Worm (Caenorhabditis elegans): ENCODE results near the gene spat-2.

Gene spat-2

DNA sequence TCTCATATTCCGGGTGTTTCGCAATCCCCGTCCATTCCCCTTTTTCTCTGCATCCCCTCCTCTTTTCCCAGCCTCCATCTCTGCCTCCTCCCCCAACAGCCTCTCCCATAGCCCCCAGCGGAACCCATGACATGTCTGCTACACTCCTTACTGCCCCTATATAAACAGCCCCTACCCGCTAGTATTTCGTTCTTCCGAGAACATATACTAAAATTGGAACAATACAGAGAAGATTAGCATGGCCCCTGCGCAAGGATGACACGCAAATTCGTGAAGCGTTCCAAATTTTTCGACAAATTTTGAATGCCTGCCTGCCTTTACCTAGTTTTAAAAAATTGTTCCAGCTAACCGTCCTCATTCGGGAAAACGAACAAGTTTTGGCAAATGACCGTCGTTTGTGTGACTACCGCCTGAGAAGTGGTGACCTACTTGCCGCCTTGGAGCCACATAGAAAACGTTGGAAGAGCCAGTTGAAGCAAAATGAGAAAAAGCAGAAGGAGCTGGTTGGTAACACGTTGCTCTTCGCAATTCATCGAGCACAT, 47.2 kb upstream of the spat-2 start (continued):
- TF ChIP-seq egl-5 (tag; optimal IDR thresholded peaks at IDR 0.05) (peak; percentile 93), elt-3 (tag; optimal IDR thresholded peaks at IDR 0.05) (peak in 1 of 3 experiments; percentile 88), nhr-237 (tag; optimal IDR thresholded peaks at IDR 0.05) (peak; percentile 37)

ce11 chrIII:10994085-10994484, 42.7 kb upstream of the spat-2 start:
- TF ChIP-seq fos-1 (tag; optimal IDR thresholded peaks at IDR 0.05) (no peak), nhr-23 (tag; optimal IDR thresholded peaks at IDR 0.05) (no peak), R02D3.7 (tag; optimal IDR thresholded peaks at IDR 0.05) (no peak)

ce11 chrIII:10995156-10995555, 41.6 kb upstream of the spat-2 start, which contains the start of gene dmsr-5:
TSS of gene dmsr-5 (minus strand) at chrIII:10995256.
- TF ChIP-seq nhr-77 (tag; optimal IDR thresholded peaks at IDR 0.05) (no peak), mml-1 (tag; optimal IDR thresholded peaks at IDR 0.05) (no peak), fos-1 (tag; optimal IDR thresholded peaks at IDR 0.05) (no peak), ceh-9 (tag; optimal IDR thresholded peaks at IDR 0.05) (no peak), nhr-67 (tag; optimal IDR thresholded peaks at IDR 0.05) (no peak), sea-2 (GFP tag; optimal IDR thresholded peaks at IDR 0.05) (no peak), elt-2 (tag; optimal IDR thresholded peaks at IDR 0.05) (no peak), daf-12 (tag; optimal IDR thresholded peaks at IDR 0.05) (no peak), unc-39 (tag; optimal IDR thresholded peaks at IDR 0.05) (no peak), mdl-1 (tag; optimal IDR thresholded peaks at IDR 0.05) (no peak), ama-1 (optimal IDR thresholded peaks at IDR 0.05) (no peak), egl-27 (tag; optimal IDR thresholded peaks at IDR 0.05) (no peak), ceh-16 (tag; optimal IDR thresholded peaks at IDR 0.05) (no peak), ZK546.5 (tag; optimal IDR thresholded peaks at IDR 0.05) (no peak)

DNA sequence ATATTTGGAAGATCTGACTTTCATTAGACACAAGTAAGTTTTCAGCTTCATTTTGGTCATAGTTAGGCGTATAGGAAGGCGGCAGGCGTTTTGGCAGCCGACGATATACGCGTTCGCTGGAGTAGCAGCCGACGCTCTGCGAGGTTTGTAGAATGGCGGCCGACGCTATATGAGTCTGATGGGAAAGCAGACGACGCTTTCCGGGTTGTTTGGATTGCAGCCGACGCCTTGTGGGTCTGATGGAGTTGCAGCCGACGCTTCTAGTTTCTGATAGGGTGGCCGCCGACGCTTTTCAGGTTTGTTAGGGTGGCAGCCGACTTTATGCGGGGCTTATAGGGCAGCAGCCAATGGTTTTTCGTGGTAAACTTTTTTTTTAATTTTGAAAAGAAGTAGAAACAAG, 33.9 kb upstream of the spat-2 start:
- no peak for TF ChIP-seq nfya-1 (tag; optimal IDR thresholded peaks at IDR 0.05; ENCODE audit: insufficient read depth)
- no peak for TF ChIP-seq sea-2 (GFP tag; optimal IDR thresholded peaks at IDR 0.05)
- no peak for TF ChIP-seq ceh-82 (tag; optimal IDR thresholded peaks at IDR 0.05)
- TF ChIP-seq jun-1 (tag; optimal IDR thresholded peaks at IDR 0.05), result no peak
- no peak for TF ChIP-seq ceh-9 (tag; optimal IDR thresholded peaks at IDR 0.05)
- TF ChIP-seq mml-1 (tag; optimal IDR thresholded peaks at IDR 0.05), result no peak
- no peak for TF ChIP-seq aly-2 (tag; optimal IDR thresholded peaks at IDR 0.05)
- no peak for TF ChIP-seq fkh-2 (tag; optimal IDR thresholded peaks at IDR 0.05)
- TF ChIP-seq elt-2 (tag; optimal IDR thresholded peaks at IDR 0.05), result no peak
- no peak for TF ChIP-seq nhr-67 (tag; optimal IDR thresholded peaks at IDR 0.05)
- TF ChIP-seq lin-39 (tag; optimal IDR thresholded peaks at IDR 0.05), result no peak
- no peak for TF ChIP-seq fkh-10 (GFP tag; optimal IDR thresholded peaks at IDR 0.05)
- TF ChIP-seq lsy-12 (tag; optimal IDR thresholded peaks at IDR 0.05), result no peak
- no peak for TF ChIP-seq mdl-1 (tag; optimal IDR thresholded peaks at IDR 0.05)
- TF ChIP-seq unc-39 (tag; optimal IDR thresholded peaks at IDR 0.05), result no peak
- TF ChIP-seq zag-1 (tag; optimal IDR thresholded peaks at IDR 0.05), result no peak
- no peak for TF ChIP-seq lin-15B (tag; optimal IDR thresholded peaks at IDR 0.05)

- TF ChIP-seq egl-5 (tag; optimal IDR thresholded peaks at IDR 0.05) (peak; percentile 32), lin-39 (tag; optimal IDR thresholded peaks at IDR 0.05) (peak; percentile 91), nhr-23 (tag; optimal IDR thresholded peaks at IDR 0.05) (peak; percentile 83), jun-1 (tag; optimal IDR thresholded peaks at IDR 0.05) (no peak), lin-15B (tag; optimal IDR thresholded peaks at IDR 0.05) (peak; percentile 96), unc-39 (tag; optimal IDR thresholded peaks at IDR 0.05) (no peak), ama-1 (optimal IDR thresholded peaks at IDR 0.05) (peak; percentile 80), ceh-28 (tag; optimal IDR thresholded peaks at IDR 0.05) (peak; percentile 48), nfya-1 (tag; optimal IDR thresholded peaks at IDR 0.05; ENCODE audit: insufficient read depth) (peak; percentile 91), elt-2 (tag; optimal IDR thresholded peaks at IDR 0.05) (peak; percentile 43), nhr-25 (tag; optimal IDR thresholded peaks at IDR 0.05) (peak; percentile 75), ztf-11 (tag; optimal IDR thresholded peaks at IDR 0.05) (no peak), fkh-10 (GFP tag; optimal IDR thresholded peaks at IDR 0.05) (no peak), hmg-11 (tag; optimal IDR thresholded peaks at IDR 0.05) (peak; percentile 76), snpc-4 (tag; optimal IDR thresholded peaks at IDR 0.05) (peak; percentile 83), R02D3.7 (tag; optimal IDR thresholded peaks at IDR 0.05) (peak; percentile 62), skn-1 (tag; optimal IDR thresholded peaks at IDR 0.05) (peak; percentile 88), ZK546.5 (tag; optimal IDR thresholded peaks at IDR 0.05) (no peak), eor-1 (tag; optimal IDR thresholded peaks at IDR 0.05) (no peak), nhr-43 (tag; optimal IDR thresholded peaks at IDR 0.05; ENCODE audit: poor library complexity, severe bottlenecking) (peak; percentile 66), pqm-1 (tag; optimal IDR thresholded peaks at IDR 0.05) (peak; percentile 17), pha-4 (tag; optimal IDR thresholded peaks at IDR 0.05) (peak; percentile 96)
Observed at ce11 chrIII:11007552-11008272, 29.0 kb upstream of the spat-2 start, which contains the start of the genes fipr-17 and Y48A6B.3. TSS of gene fipr-17 (minus strand) at chrIII:11007602. TSS of gene Y48A6B.3 (plus strand) at chrIII:11008222.
